Worm (Caenorhabditis elegans) whole organism, L4 larva: ENCODE results near the gene T12A7.6.

ENCODE experiments used
- Y105C5A.15 ChIP-seq: fragments of 200-800 bp; sonication (Bioruptor generic); IDR thresholded peaks from 2 replicates; pipeline ENCODE4 v1.3.6; 2022; ENCODE audit warnings: missing genetic modification characterization, missing compliant biosample characterization
- ceh-82 ChIP-seq: sonication (generic microtip); optimal IDR thresholded peaks from 2 replicates; lab custom pipeline; 2017; ENCODE audit warnings: missing biosample characterization, missing genetic modification characterization
- dpl-1 ChIP-seq: fragments of 150-350 bp; optimal IDR thresholded peaks from 2 replicates; lab custom pipeline; 2014; ENCODE audit warnings: missing biosample characterization, missing genetic modification reagents, missing genetic modification characterization
- nhr-102 ChIP-seq: sonication (generic microtip); optimal IDR thresholded peaks from 2 replicates; lab custom pipeline; 2016; ENCODE audit warnings: mild to moderate bottlenecking, missing genetic modification characterization, moderate library complexity, missing compliant biosample characterization
- nhr-77 ChIP-seq: fragments of 150-350 bp; optimal IDR thresholded peaks from 2 replicates; lab custom pipeline; 2014; ENCODE audit warnings: missing biosample characterization, missing genetic modification characterization
- set-16 ChIP-seq: fragments of 200-800 bp; sonication (Bioruptor generic); IDR thresholded peaks from 2 replicates; pipeline ENCODE4 v1.3.6; 2022; ENCODE audit warnings: missing genetic modification reagents, missing genetic modification characterization, missing compliant biosample characterization
- snpc-4 ChIP-seq: fragments of 150-350 bp; optimal IDR thresholded peaks from 2 replicates; lab custom pipeline; 2014; ENCODE audit warnings: missing biosample characterization, missing genetic modification characterization
- unc-39 ChIP-seq: sonication (generic microtip); optimal IDR thresholded peaks from 2 replicates; lab custom pipeline; 2017; ENCODE audit warnings: missing biosample characterization, missing genetic modification characterization
- unc-62 ChIP-seq, 3 experiments: fragments of 150-350 bp in 1 of 3; sonication (generic microtip); optimal IDR thresholded peaks in 2 of 3; peaks in 1 of 3; 1 replicate in 1 of 3; 2 replicates in 2 of 3; lab custom pipeline; 2014 to 2017; ENCODE audit warnings: missing biosample characterization in 3 of 3, missing genetic modification characterization in 3 of 3, missing genetic modification reagents in 3 of 3, missing genotype in 1 of 3

DNA sequence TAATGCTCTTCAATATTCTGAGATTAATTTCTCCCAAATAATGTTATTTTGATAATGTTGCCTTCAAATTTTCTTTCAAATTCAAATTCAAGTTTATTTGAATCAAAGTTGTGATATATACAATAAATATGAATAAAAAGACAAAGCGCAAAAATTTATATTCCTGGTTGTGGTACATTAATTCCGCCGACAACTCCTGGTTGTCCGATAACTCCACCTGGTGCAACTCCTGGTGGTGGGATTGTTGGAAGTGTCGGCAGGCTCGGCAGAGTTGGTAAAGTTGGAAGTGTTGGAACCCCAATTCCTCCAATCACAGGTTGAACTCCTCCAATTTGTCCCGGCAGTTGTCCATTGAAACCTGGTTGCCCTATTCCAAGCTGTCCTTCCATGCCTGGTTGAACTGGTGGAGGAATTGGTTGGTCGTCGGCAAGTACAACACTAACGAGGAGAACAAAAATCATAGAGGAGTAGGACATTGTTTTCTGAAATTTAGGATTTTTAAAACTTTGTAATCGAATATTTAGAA, 10.9 kb upstream of the T12A7.6 start, which contains the start of gene K01A6.7:
- TF ChIP-seq nhr-77 (tag; lab: Kevin White, UChicago) = no peak
- no peak for TF ChIP-seq unc-62 (GFP tag; optimal IDR thresholded peaks at IDR 0.05 in 1 of 2; lab: Kevin White, UChicago)
- no peak for TF ChIP-seq unc-62 (tag; optimal IDR thresholded peaks at IDR 0.05; lab: Kevin White, UChicago)
- TF ChIP-seq set-16 (GFP tag; lab: Robert Waterston, UW) = no peak
- no peak for TF ChIP-seq ceh-82 (tag; lab: Kevin White, UChicago)
- no peak for TF ChIP-seq nhr-102 (tag; lab: Kevin White, UChicago)
- TF ChIP-seq dpl-1 (GFP tag; lab: Kevin White, UChicago) = no peak
- no peak for TF ChIP-seq snpc-4 (tag; lab: Kevin White, UChicago)
- no peak for TF ChIP-seq unc-39
- TF ChIP-seq Y105C5A.15 (GFP tag; lab: Robert Waterston, UW) = no peak
